Worm (Caenorhabditis elegans): ENCODE data around the gene T01B7.5.

ce11 chrII:8698828-8699227 lies 17.8 kb upstream of the T01B7.5 start, which contains the start of gene chdh-1:
- TF ChIP-seq nhr-77 (tag; optimal IDR thresholded peaks at IDR 0.05) (no peak), nhr-11 (tag; optimal IDR thresholded peaks at IDR 0.05) (no peak), nhr-76 (tag; optimal IDR thresholded peaks at IDR 0.05) (no peak), zag-1 (tag; optimal IDR thresholded peaks at IDR 0.05) (no peak), fos-1 (tag; optimal IDR thresholded peaks at IDR 0.05) (no peak), skn-1 (tag; optimal IDR thresholded peaks at IDR 0.05) (no peak), lin-39 (tag; optimal IDR thresholded peaks at IDR 0.05) (no peak), nhr-67 (tag; optimal IDR thresholded peaks at IDR 0.05) (no peak), ama-1 (optimal IDR thresholded peaks at IDR 0.05) (no peak), nhr-12 (tag; optimal IDR thresholded peaks at IDR 0.05) (no peak), tbx-2 (tag; optimal IDR thresholded peaks at IDR 0.05) (no peak), ceh-16 (tag; optimal IDR thresholded peaks at IDR 0.05) (no peak), snpc-4 (tag; optimal IDR thresholded peaks at IDR 0.05) (no peak), unc-39 (tag; optimal IDR thresholded peaks at IDR 0.05) (no peak)
